Worm (Caenorhabditis elegans) whole organism, late embryonic: ENCODE results near the gene C05B5.8.

ENCODE experiments used
- C08G9.2 ChIP-seq: sonication (generic microtip); optimal IDR thresholded peaks from 2 replicates; lab custom pipeline; 2016; ENCODE audit warnings: mild to moderate bottlenecking, missing genetic modification characterization, moderate library complexity, missing compliant biosample characterization
- F13H6.1 ChIP-seq: sonication (generic microtip); optimal IDR thresholded peaks from 2 replicates; lab custom pipeline; 2016; ENCODE audit warnings: missing genetic modification characterization, missing compliant biosample characterization
- K09A11.1 ChIP-seq: sonication (generic microtip); optimal IDR thresholded peaks from 2 replicates; lab custom pipeline; 2017; ENCODE audit warnings: antibody characterized with exemption, mild to moderate bottlenecking, missing genetic modification characterization, missing compliant biosample characterization; ENCODE audit not compliant: insufficient read depth
- T23F11.4 ChIP-seq: fragments of 200-800 bp; sonication (Bioruptor generic); optimal IDR thresholded peaks from 2 replicates; lab custom pipeline; 2018; ENCODE audit warnings: mild to moderate bottlenecking, missing genetic modification characterization, missing compliant biosample characterization
- Y22D7AL.16 ChIP-seq: sonication (generic microtip); optimal IDR thresholded peaks from 2 replicates; lab custom pipeline; 2016; ENCODE audit warnings: missing genetic modification characterization, missing compliant biosample characterization
- ahr-1 ChIP-seq: sonication (generic microtip); optimal IDR thresholded peaks from 2 replicates; lab custom pipeline; 2016; ENCODE audit warnings: missing genetic modification characterization, missing compliant biosample characterization
- ceh-14 ChIP-seq: sonication (generic microtip); optimal IDR thresholded peaks from 2 replicates; lab custom pipeline; 2016; ENCODE audit warnings: missing genotype, missing genetic modification characterization, missing compliant biosample characterization
- ceh-19 ChIP-seq: fragments of 200-800 bp; sonication (Bioruptor generic); optimal IDR thresholded peaks from 2 replicates; lab custom pipeline; 2018; ENCODE audit warnings: mild to moderate bottlenecking, missing genetic modification characterization, missing compliant biosample characterization
- ceh-2 ChIP-seq: sonication (generic microtip); optimal IDR thresholded peaks from 2 replicates; lab custom pipeline; 2016; ENCODE audit warnings: missing genotype, missing genetic modification characterization, missing compliant biosample characterization
- ceh-30 ChIP-seq: fragments of 150-350 bp; optimal IDR thresholded peaks from 2 replicates; lab custom pipeline; 2014; ENCODE audit warnings: missing biosample characterization, missing genetic modification characterization
- ceh-34 ChIP-seq: sonication (generic microtip); optimal IDR thresholded peaks from 2 replicates; lab custom pipeline; 2016; ENCODE audit warnings: mild to moderate bottlenecking, missing genetic modification characterization, missing compliant biosample characterization
- ceh-48 ChIP-seq: sonication (generic microtip); optimal IDR thresholded peaks from 2 replicates; lab custom pipeline; 2016; ENCODE audit warnings: missing genetic modification characterization, inconsistent platforms, missing compliant biosample characterization
- ceh-6 ChIP-seq: fragments of 200-800 bp; sonication (Bioruptor generic); optimal IDR thresholded peaks from 2 replicates; lab custom pipeline; 2018; ENCODE audit warnings: mild to moderate bottlenecking, missing genetic modification characterization, missing compliant biosample characterization
- ceh-9 ChIP-seq: sonication (generic microtip); optimal IDR thresholded peaks from 2 replicates; lab custom pipeline; 2016; ENCODE audit warnings: mild to moderate bottlenecking, missing genetic modification characterization, inconsistent platforms, missing compliant biosample characterization
- che-1 ChIP-seq: sonication (generic microtip); optimal IDR thresholded peaks from 2 replicates; lab custom pipeline; 2016; ENCODE audit warnings: mild to moderate bottlenecking, missing genetic modification characterization, missing compliant biosample characterization
- elt-2 ChIP-seq: sonication (generic microtip); optimal IDR thresholded peaks from 2 replicates; lab custom pipeline; 2016; ENCODE audit warnings: missing genetic modification reagents, missing genetic modification characterization, missing compliant biosample characterization
- ets-4 ChIP-seq: sonication (generic microtip); optimal IDR thresholded peaks from 2 replicates; lab custom pipeline; 2016; ENCODE audit warnings: missing genetic modification characterization, missing compliant biosample characterization
- fax-1 ChIP-seq: sonication (generic microtip); optimal IDR thresholded peaks from 2 replicates; lab custom pipeline; 2016; ENCODE audit warnings: missing genotype, missing genetic modification characterization, missing compliant biosample characterization
- fkh-10 ChIP-seq: fragments of 150-350 bp; optimal IDR thresholded peaks from 2 replicates; lab custom pipeline; 2014; ENCODE audit warnings: missing biosample characterization, missing genetic modification reagents, missing genetic modification characterization
- fkh-6 ChIP-seq: sonication (generic microtip); optimal IDR thresholded peaks from 2 replicates; lab custom pipeline; 2016; ENCODE audit warnings: missing genetic modification characterization, missing compliant biosample characterization
- gmeb-2 ChIP-seq: sonication (generic microtip); optimal IDR thresholded peaks from 2 replicates; lab custom pipeline; 2016; ENCODE audit warnings: missing genetic modification characterization, inconsistent platforms, missing compliant biosample characterization
- hlh-13 ChIP-seq: fragments of 200-800 bp; sonication (Bioruptor generic); optimal IDR thresholded peaks from 2 replicates; lab custom pipeline; 2018; ENCODE audit warnings: mild to moderate bottlenecking, missing genetic modification characterization, missing compliant biosample characterization
- lin-11 ChIP-seq: fragments of 200-800 bp; sonication (Bioruptor generic); optimal IDR thresholded peaks from 2 replicates; lab custom pipeline; 2018; ENCODE audit warnings: mild to moderate bottlenecking, missing genetic modification characterization, missing compliant biosample characterization
- madf-2 ChIP-seq: sonication (generic microtip); optimal IDR thresholded peaks from 2 replicates; lab custom pipeline; 2017; ENCODE audit warnings: missing genetic modification characterization, missing compliant biosample characterization
- mec-3 ChIP-seq: sonication (generic microtip); optimal IDR thresholded peaks from 2 replicates; lab custom pipeline; 2016; ENCODE audit warnings: borderline replicate concordance, missing genetic modification characterization, missing compliant biosample characterization
- nhr-232 ChIP-seq: sonication (generic microtip); optimal IDR thresholded peaks from 2 replicates; lab custom pipeline; 2016; ENCODE audit warnings: missing genetic modification characterization, missing compliant biosample characterization
- pag-3 ChIP-seq: sonication (generic microtip); optimal IDR thresholded peaks from 2 replicates; lab custom pipeline; 2016; ENCODE audit warnings: missing compliant biosample characterization, missing genetic modification characterization, borderline replicate concordance
- pat-9 ChIP-seq: fragments of 200-800 bp; sonication (Bioruptor generic); optimal IDR thresholded peaks from 2 replicates; lab custom pipeline; 2018; ENCODE audit warnings: mild to moderate bottlenecking, missing genetic modification characterization, moderate library complexity, missing compliant biosample characterization
- pha-4 ChIP-seq: fragments of 150-350 bp; optimal IDR thresholded peaks from 2 replicates; lab custom pipeline; 2018; ENCODE audit warnings: missing biosample characterization, missing genetic modification reagents, missing genetic modification characterization
- pqm-1 ChIP-seq: sonication (generic microtip); optimal IDR thresholded peaks from 2 replicates; lab custom pipeline; 2016; ENCODE audit warnings: missing genetic modification characterization, missing compliant biosample characterization
- ref-2 ChIP-seq: sonication (generic microtip); optimal IDR thresholded peaks from 2 replicates; lab custom pipeline; 2016; ENCODE audit warnings: missing genetic modification characterization, missing compliant biosample characterization
- rnt-1 ChIP-seq: sonication (generic microtip); optimal IDR thresholded peaks from 2 replicates; lab custom pipeline; 2016; ENCODE audit warnings: missing genetic modification characterization, missing compliant biosample characterization
- sdc-2 ChIP-seq: sonication (generic microtip); optimal IDR thresholded peaks from 2 replicates; lab custom pipeline; 2016; ENCODE audit warnings: missing genotype, missing genetic modification characterization, missing compliant biosample characterization
- sox-4 ChIP-seq: sonication (generic microtip); optimal IDR thresholded peaks from 2 replicates; lab custom pipeline; 2017; ENCODE audit warnings: mild to moderate bottlenecking, missing genetic modification characterization, inconsistent platforms, missing compliant biosample characterization
- syd-9 ChIP-seq: sonication (generic microtip); optimal IDR thresholded peaks from 2 replicates; lab custom pipeline; 2016; ENCODE audit warnings: mild to moderate bottlenecking, missing genetic modification characterization, moderate library complexity, missing compliant biosample characterization
- tbx-7 ChIP-seq: sonication (generic microtip); optimal IDR thresholded peaks from 2 replicates; lab custom pipeline; 2016; ENCODE audit warnings: missing genotype, missing genetic modification characterization, missing compliant biosample characterization
- unc-3 ChIP-seq, 2 experiments: fragments of 200-800 bp in 1 of 2; sonication (Bioruptor generic) in 1 of 2; sonication (generic microtip) in 1 of 2; conservative IDR thresholded peaks in 1 of 2; optimal IDR thresholded peaks in 1 of 2; 2 replicates each; pipeline versions ENCODE4 v1.3.6 to Lab custom; 2016 to 2022; ENCODE audit warnings: missing compliant biosample characterization in 2 of 2, missing genetic modification characterization in 2 of 2, missing genetic modification reagents in 1 of 2
- unc-42 ChIP-seq: sonication (generic microtip); optimal IDR thresholded peaks from 2 replicates; lab custom pipeline; 2016; ENCODE audit warnings: missing genotype, missing genetic modification characterization, missing compliant biosample characterization
- unc-55 ChIP-seq: sonication (generic microtip); optimal IDR thresholded peaks from 2 replicates; lab custom pipeline; 2017; ENCODE audit warnings: missing biosample characterization, missing genetic modification reagents, missing genetic modification characterization
- unc-86 ChIP-seq: sonication (generic microtip); optimal IDR thresholded peaks from 2 replicates; lab custom pipeline; 2016; ENCODE audit warnings: missing genetic modification characterization, missing compliant biosample characterization
- zip-5 ChIP-seq: sonication (generic microtip); optimal IDR thresholded peaks from 2 replicates; lab custom pipeline; 2016; ENCODE audit warnings: missing genetic modification characterization, missing compliant biosample characterization

The C05B5.8 gene

ce11 chrIII:9984604-9985003 lies 22.0 kb downstream of the C05B5.8 start:
- TF ChIP-seq madf-2 (tag; lab: Kevin White, UChicago) = no peak
- TF ChIP-seq, all 69 proteins: peak for 0

DNA sequence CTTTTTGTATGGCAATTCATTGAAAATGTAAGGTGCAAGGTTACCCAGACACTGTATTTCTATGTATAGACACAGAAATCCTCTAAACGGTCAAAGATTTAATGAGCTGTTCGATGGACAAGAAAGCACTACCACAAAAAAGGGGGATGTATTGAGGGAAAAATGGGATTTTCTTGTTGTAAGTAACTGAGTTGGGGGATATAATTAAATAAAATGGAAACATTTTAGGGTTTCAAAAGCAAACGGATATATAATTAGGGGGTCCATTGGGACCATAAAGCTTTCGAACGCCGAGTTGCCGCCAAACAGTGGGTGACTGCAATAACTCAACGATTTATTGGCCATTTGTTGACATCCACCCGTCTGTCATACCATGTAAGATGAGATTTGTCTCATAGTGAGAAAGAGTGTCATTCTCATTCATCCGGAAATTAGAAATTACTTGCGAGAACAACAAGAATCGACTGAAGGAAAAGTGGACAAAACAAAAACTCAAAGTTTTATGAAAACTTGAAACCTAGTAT lies 24.4 kb downstream of the C05B5.8 start:
- TF ChIP-seq unc-42 (tag; lab: Kevin White, UChicago) (peak; percentile 58), pat-9 (no peak)

ce11 chrIII:9973765-9974164 lies 32.8 kb downstream of the C05B5.8 start, which contains the start of gene R10E12.2:
R10E12.2 (minus strand) TSS chrIII:9973865.
- TF ChIP-seq ceh-2 (tag; lab: Kevin White, UChicago) (no peak), pqm-1 (no peak), lin-11 (no peak), ceh-30 (tag; lab: Kevin White, UChicago) (no peak), C08G9.2 (no peak), ceh-14 (no peak), unc-86 (tag; lab: Kevin White, UChicago) (no peak), pag-3 (tag; lab: Kevin White, UChicago) (no peak), mec-3 (tag; lab: Kevin White, UChicago) (no peak), ceh-34 (tag; lab: Kevin White, UChicago) (no peak), fkh-6 (no peak), syd-9 (no peak), ceh-19 (GFP tag; lab: Kevin White, UChicago) (no peak)

DNA sequence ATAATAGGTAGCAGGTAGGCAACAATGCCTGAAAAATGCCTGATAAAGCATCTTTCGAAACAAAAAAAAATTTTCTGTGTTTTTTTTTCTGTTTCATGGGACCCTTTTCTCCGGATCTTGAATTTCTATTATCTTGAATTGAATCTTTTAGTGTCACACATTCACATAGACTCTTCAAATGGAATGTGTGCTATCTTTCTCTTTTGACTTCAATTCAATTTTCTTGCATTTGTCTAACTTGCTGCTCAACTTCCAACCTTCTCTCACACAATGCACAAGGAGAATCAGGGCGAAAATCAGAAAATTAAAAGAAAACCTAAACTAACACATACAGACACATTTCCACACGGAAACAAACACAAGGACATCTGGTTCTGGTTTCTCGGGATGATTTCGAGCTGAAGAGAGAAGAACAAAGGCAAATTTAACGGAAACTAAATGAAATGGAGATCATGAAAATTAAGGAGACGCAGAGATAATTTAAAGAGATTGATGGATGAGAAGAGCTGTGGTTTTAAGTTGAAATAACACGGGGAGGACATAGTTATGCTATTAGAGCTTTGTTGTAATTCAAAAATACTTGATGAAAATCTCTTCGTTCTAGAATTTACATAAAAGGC lies 34.3 kb downstream of the C05B5.8 start:
- peak; percentile 36 for TF ChIP-seq unc-42 (tag; lab: Kevin White, UChicago)
- no peak for TF ChIP-seq T23F11.4 (GFP tag; lab: Kevin White, UChicago)
- TF ChIP-seq nhr-232 (tag; lab: Kevin White, UChicago) = no peak
- TF ChIP-seq unc-3 (GFP tag; conservative IDR thresholded peaks at IDR 0.05; lab: Robert Waterston, UW) = no peak
- TF ChIP-seq unc-3 (tag; optimal IDR thresholded peaks at IDR 0.05; lab: Kevin White, UChicago) = no peak

- TF ChIP-seq fax-1 (tag; lab: Kevin White, UChicago) (no peak), ceh-34 (tag; lab: Kevin White, UChicago) (peak; percentile 40), ceh-6 (no peak), ahr-1 (tag; lab: Kevin White, UChicago) (no peak)
These were observed 37.2 kb downstream of the C05B5.8 start for ce11 chrIII:9969371-9969770.

DNA sequence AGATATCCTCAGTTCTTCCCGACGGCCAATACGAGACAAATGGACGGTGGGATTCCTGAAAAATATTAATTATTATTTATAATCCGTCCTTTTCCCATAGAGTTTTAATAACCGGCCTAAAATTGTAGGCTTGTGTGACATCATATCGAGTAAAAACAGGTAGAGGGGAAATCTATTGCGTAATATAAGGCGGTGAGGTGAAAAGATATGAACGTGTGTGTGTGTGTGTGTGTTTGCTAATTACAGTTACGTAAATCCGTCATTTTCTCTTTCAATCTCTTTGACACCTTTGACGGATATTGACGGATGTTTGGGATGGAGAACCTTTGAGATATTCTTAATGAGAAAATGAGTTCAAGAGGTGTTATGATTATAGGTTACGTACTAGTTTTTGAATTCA lies 41.1 kb downstream of the C05B5.8 start:
- TF ChIP-seq che-1 (no peak), madf-2 (tag; lab: Kevin White, UChicago) (no peak), F13H6.1 (no peak), sox-4 (tag; lab: Kevin White, UChicago) (no peak), unc-55 (GFP tag; lab: Kevin White, UChicago) (peak; percentile 54)
- TF ChIP-seq, all 69 proteins: peak for 1

ce11 chrIII:9964416-9964815 lies 42.2 kb downstream of the C05B5.8 start:
- TF ChIP-seq ets-4 (tag; lab: Kevin White, UChicago) (no peak), zip-5 (tag; lab: Kevin White, UChicago) (no peak), ceh-9 (tag; lab: Kevin White, UChicago) (no peak), fkh-10 (no peak), gmeb-2 (tag; lab: Kevin White, UChicago) (no peak), hlh-13 (GFP tag; lab: Kevin White, UChicago) (no peak), pat-9 (no peak), pha-4 (tag; lab: Kevin White, UChicago) (no peak), tbx-7 (no peak), elt-2 (tag; lab: Kevin White, UChicago) (no peak), rnt-1 (tag; lab: Kevin White, UChicago) (no peak), Y22D7AL.16 (tag; lab: Kevin White, UChicago) (no peak), ref-2 (tag; lab: Kevin White, UChicago) (no peak), K09A11.1 (tag; lab: Kevin White, UChicago) (no peak), sdc-2 (tag; lab: Kevin White, UChicago) (no peak), ceh-48 (tag; lab: Kevin White, UChicago) (no peak)
